Fruit fly (Drosophila melanogaster): Measurements from ENCODE around the gene CG31624.
A peak's percentile ranks its signal among the peaks of the same experiment; 100 is the strongest.

CG31624 gene

dm6 chr2L:21196511-21196910 lies 3.7 kb downstream of the CG31624 start (continued):
- TF ChIP-seq pum (GFP tag; optimal IDR thresholded peaks at IDR 0.05): no peak
- no peak for TF ChIP-seq CG7372 (GFP tag; IDR thresholded peaks at IDR 0.05)
- TF ChIP-seq CG6854 (GFP tag; optimal IDR thresholded peaks at IDR 0.05): no peak
- TF ChIP-seq CG6254 (GFP tag; optimal IDR thresholded peaks at IDR 0.05): no peak
- TF ChIP-seq CG31441 (GFP tag; IDR thresholded peaks at IDR 0.05): 0 out of 2 replicates have a peak, but pooled peaks have one; percentile 33
- no peak for TF ChIP-seq CG6813 (GFP tag; optimal IDR thresholded peaks at IDR 0.05)
- peak; percentile 36 for TF ChIP-seq bcd (GFP tag; optimal IDR thresholded peaks at IDR 0.05)
- TF ChIP-seq CG18476 (GFP tag; optimal IDR thresholded peaks at IDR 0.05): no peak
- TF ChIP-seq ara (GFP tag; IDR thresholded peaks at IDR 0.05): no peak
- TF ChIP-seq Jarid2 (GFP tag; optimal IDR thresholded peaks at IDR 0.05): no peak
- TF ChIP-seq HLH4C (GFP tag; IDR thresholded peaks at IDR 0.05; ENCODE audit: partially characterized antibody): no peak
- TF ChIP-seq CG17912 (GFP tag; optimal IDR thresholded peaks at IDR 0.05): no peak
- no peak for TF ChIP-seq CG7786 (GFP tag; optimal IDR thresholded peaks at IDR 0.05)
- peak; percentile 60 for TF ChIP-seq row (GFP tag; IDR thresholded peaks at IDR 0.05)
- no peak for TF ChIP-seq CG14050 (GFP tag; IDR thresholded peaks at IDR 0.05)
- TF ChIP-seq H15 (GFP tag; IDR thresholded peaks at IDR 0.05): no peak
- no peak for TF ChIP-seq CG33213 (GFP tag; optimal IDR thresholded peaks at IDR 0.05)
- TF ChIP-seq tx (GFP tag; optimal IDR thresholded peaks at IDR 0.05): no peak
- no peak for TF ChIP-seq Asciz (GFP tag; optimal IDR thresholded peaks at IDR 0.05)
- no peak for TF ChIP-seq CG7963 (GFP tag; IDR thresholded peaks at IDR 0.05; ENCODE audit: partially characterized antibody)
- no peak for TF ChIP-seq nau (GFP tag; optimal IDR thresholded peaks at IDR 0.05)
- no peak for TF ChIP-seq CG31365 (tag; optimal IDR thresholded peaks at IDR 0.05)
- TF ChIP-seq Sox100B (GFP tag; optimal IDR thresholded peaks at IDR 0.05): no peak
- no peak for TF ChIP-seq CG10431 (GFP tag; optimal IDR thresholded peaks at IDR 0.05)
- TF ChIP-seq CG1832 (GFP tag; optimal IDR thresholded peaks at IDR 0.05): no peak
- TF ChIP-seq ewg (GFP tag; optimal IDR thresholded peaks at IDR 0.05): no peak
- TF ChIP-seq Aef1 (GFP tag; IDR thresholded peaks at IDR 0.05): no peak
- no peak for TF ChIP-seq Dbx (GFP tag; IDR thresholded peaks at IDR 0.05)
- no peak for TF ChIP-seq CG10274 (GFP tag; optimal IDR thresholded peaks at IDR 0.05)
- no peak for TF ChIP-seq tup (GFP tag; optimal IDR thresholded peaks at IDR 0.05)

- TF ChIP-seq CG18764 (GFP tag; optimal IDR thresholded peaks at IDR 0.05): no peak
- no peak for TF ChIP-seq Vsx1 (GFP tag; optimal IDR thresholded peaks at IDR 0.05)
- no peak for TF ChIP-seq CG32532 (GFP tag; IDR thresholded peaks at IDR 0.05)
- TF ChIP-seq pzg (GFP tag; optimal IDR thresholded peaks at IDR 0.05): no peak
- peak; percentile 45 for TF ChIP-seq row (GFP tag; IDR thresholded peaks at IDR 0.05)
- no peak for TF ChIP-seq shn (GFP tag; optimal IDR thresholded peaks at IDR 0.05)
- TF ChIP-seq CG5180 (GFP tag; optimal IDR thresholded peaks at IDR 0.05): no peak
- TF ChIP-seq CG33557 (GFP tag; optimal IDR thresholded peaks at IDR 0.05): no peak
- TF ChIP-seq NFAT (GFP tag; IDR thresholded peaks at IDR 0.05): peak; percentile 18; the same call in 1 of the 2 replicates
- TF ChIP-seq CG17568 (GFP tag; optimal IDR thresholded peaks at IDR 0.05): no peak
- no peak for TF ChIP-seq gcm (GFP tag; optimal IDR thresholded peaks at IDR 0.05)
- peak; percentile 31 for TF ChIP-seq grau (tag; optimal IDR thresholded peaks at IDR 0.05)
- no peak for TF ChIP-seq B-H1 (GFP tag; IDR thresholded peaks at IDR 0.05)
- peak; percentile 42 for TF ChIP-seq CG2120 (GFP tag; optimal IDR thresholded peaks at IDR 0.05)
- no peak for TF ChIP-seq CG17361 (GFP tag; IDR thresholded peaks at IDR 0.05)
- no peak for TF ChIP-seq CG5953 (GFP tag; IDR thresholded peaks at IDR 0.05)
- peak; percentile 31 for TF ChIP-seq CG3281 (GFP tag; optimal IDR thresholded peaks at IDR 0.05)
- TF ChIP-seq lab (GFP tag; optimal IDR thresholded peaks at IDR 0.05): peak; percentile 63
- TF ChIP-seq gt (GFP tag; IDR thresholded peaks at IDR 0.05): no peak
- TF ChIP-seq ewg (GFP tag; optimal IDR thresholded peaks at IDR 0.05): no peak
- no peak for TF ChIP-seq CG43689 (GFP tag; IDR thresholded peaks at IDR 0.05)
- no peak for TF ChIP-seq unpg (GFP tag; optimal IDR thresholded peaks at IDR 0.05)
- no peak for TF ChIP-seq Dp (GFP tag; optimal IDR thresholded peaks at IDR 0.05)
- TF ChIP-seq CG7372 (GFP tag; IDR thresholded peaks at IDR 0.05): 0 out of 2 replicates have a peak, but pooled peaks have one; percentile 18
- TF ChIP-seq CG9932 (GFP tag; IDR thresholded peaks at IDR 0.05): 0 out of 2 replicates have a peak, but pooled peaks have one; percentile 12
Observed at dm6 chr2L:21195331-21195730, 4.8 kb downstream of the CG31624 start.
